Fruit fly (Drosophila melanogaster) Kc167 (cell line): ENCODE measurements around the gene Ankle2.

ENCODE experiments used
- Myc ChIP-seq: fragments of >200 bp; optimal IDR thresholded peaks from 2 replicates; lab custom pipeline; 2017; ENCODE audit warnings: missing external identifiers
- Sin3A ChIP-seq: fragments of >200 bp; optimal IDR thresholded peaks from 2 replicates; lab custom pipeline; 2018; ENCODE audit warnings: missing external identifiers
- h ChIP-seq: fragments of >200 bp; optimal IDR thresholded peaks from 3 replicates; lab custom pipeline; 2018; ENCODE audit warnings: missing external identifiers
- insv ChIP-seq: fragments of >200 bp; optimal IDR thresholded peaks from 3 replicates; lab custom pipeline; 2018; ENCODE audit warnings: missing external identifiers
- psq ChIP-seq: fragments of >200 bp; optimal IDR thresholded peaks from 2 replicates; lab custom pipeline; 2017; ENCODE audit warnings: missing external identifiers
- ttk ChIP-seq: sonication (Bioruptor generic); optimal IDR thresholded peaks from 2 replicates; lab custom pipeline; 2017; ENCODE audit warnings: missing external identifiers

DNA sequence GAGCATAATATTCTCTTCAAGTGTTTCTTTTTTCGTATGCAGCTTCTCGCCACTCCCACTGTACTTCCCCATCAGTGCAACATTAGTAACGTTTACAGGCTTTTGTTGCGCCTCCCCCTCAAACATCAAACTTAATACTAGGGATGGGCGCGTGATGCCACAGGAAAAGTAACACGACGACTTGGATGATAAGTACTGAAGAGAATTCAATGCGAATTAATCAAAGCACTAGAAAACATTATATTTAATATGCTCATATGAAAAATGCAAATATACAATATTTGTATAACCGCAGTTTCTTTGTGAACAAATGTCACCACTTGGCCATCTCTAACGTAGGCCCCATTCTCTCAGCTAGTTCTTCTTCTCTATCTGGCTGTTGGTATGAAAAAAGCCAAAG is 23.9 kb downstream of the Ankle2 start:
- TF ChIP-seq ttk (lab: Kevin White, UChicago) (no peak), h (no peak), psq (lab: Kevin White, UChicago) (no peak), Myc (no peak), insv (lab: Kevin White, UChicago) (no peak), Sin3A (lab: Kevin White, UChicago) (no peak)
